Worm (Caenorhabditis elegans): ENCODE data around the gene sri-7.

sri-7 gene

ce11 chrV:15406928-15407327, 6.8 kb downstream of the sri-7 start, which contains the start of gene srh-257:
srh-257 (plus strand) TSS chrV:15407228.
- TF ChIP-seq F13H6.1 (tag; optimal IDR thresholded peaks at IDR 0.05) (no peak), skn-1 (tag; optimal IDR thresholded peaks at IDR 0.05) (no peak), sma-3 (GFP tag; optimal IDR thresholded peaks at IDR 0.05) (no peak), unc-39 (tag; optimal IDR thresholded peaks at IDR 0.05) (no peak), Y55F3AM.14 (GFP tag; optimal IDR thresholded peaks at IDR 0.05) (no peak), sem-4 (tag; optimal IDR thresholded peaks at IDR 0.05) (no peak), ZK546.5 (tag; optimal IDR thresholded peaks at IDR 0.05) (no peak), alr-1 (tag; optimal IDR thresholded peaks at IDR 0.05) (no peak), mdl-1 (tag; optimal IDR thresholded peaks at IDR 0.05) (no peak), fos-1 (tag; optimal IDR thresholded peaks at IDR 0.05) (no peak), snpc-4 (tag; optimal IDR thresholded peaks at IDR 0.05) (no peak), mab-5 (tag; optimal IDR thresholded peaks at IDR 0.05) (no peak), ama-1 (optimal IDR thresholded peaks at IDR 0.05) (no peak), blmp-1 (tag; optimal IDR thresholded peaks at IDR 0.05; ENCODE audit: insufficient read depth) (no peak), nhr-12 (tag; optimal IDR thresholded peaks at IDR 0.05) (no peak), nhr-10 (tag; optimal IDR thresholded peaks at IDR 0.05) (no peak), lsy-2 (tag; optimal IDR thresholded peaks at IDR 0.05) (no peak), lin-13 (GFP tag; optimal IDR thresholded peaks at IDR 0.05) (no peak), nhr-25 (tag; optimal IDR thresholded peaks at IDR 0.05) (no peak)

ce11 chrV:15412625-15413024, 12.5 kb downstream of the sri-7 start, which contains the start of gene srbc-63:
srbc-63 (minus strand) TSS chrV:15412725.
- no peak for TF ChIP-seq unc-39 (tag; optimal IDR thresholded peaks at IDR 0.05)
- no peak for TF ChIP-seq unc-55 (GFP tag; optimal IDR thresholded peaks at IDR 0.05)
- TF ChIP-seq ZK546.5 (tag; optimal IDR thresholded peaks at IDR 0.05), result no peak
- no peak for TF ChIP-seq mdl-1 (tag; optimal IDR thresholded peaks at IDR 0.05)
- no peak for TF ChIP-seq mab-5 (tag; optimal IDR thresholded peaks at IDR 0.05)
- TF ChIP-seq ztf-4 (tag; optimal IDR thresholded peaks at IDR 0.05), result no peak

ce11 chrV:15413847-15414246, 13.7 kb downstream of the sri-7 start, which contains the start of gene srh-264:
srh-264 (plus strand) TSS chrV:15414147.
- TF ChIP-seq Y55F3AM.14 (GFP tag; optimal IDR thresholded peaks at IDR 0.05) (no peak), nhr-6 (tag; optimal IDR thresholded peaks at IDR 0.05) (no peak), ztf-1 (GFP tag; conservative IDR thresholded peaks at IDR 0.05) (no peak), crh-2 (tag; optimal IDR thresholded peaks at IDR 0.05) (no peak), lin-13 (GFP tag; optimal IDR thresholded peaks at IDR 0.05) (no peak), sma-9 (GFP tag; optimal IDR thresholded peaks at IDR 0.05) (no peak), sma-9 (tag; optimal IDR thresholded peaks at IDR 0.05) (no peak), sma-3 (GFP tag; optimal IDR thresholded peaks at IDR 0.05) (no peak), fos-1 (tag; optimal IDR thresholded peaks at IDR 0.05) (no peak), alr-1 (tag; optimal IDR thresholded peaks at IDR 0.05) (no peak), elt-1 (tag; optimal IDR thresholded peaks at IDR 0.05) (no peak)

- TF ChIP-seq ztf-4 (tag; optimal IDR thresholded peaks at IDR 0.05) (no peak), ceh-16 (tag; optimal IDR thresholded peaks at IDR 0.05) (no peak), sem-4 (tag; optimal IDR thresholded peaks at IDR 0.05) (no peak), ZK546.5 (tag; optimal IDR thresholded peaks at IDR 0.05) (no peak), nhr-12 (tag; optimal IDR thresholded peaks at IDR 0.05) (no peak), lin-39 (tag; optimal IDR thresholded peaks at IDR 0.05) (no peak), fos-1 (tag; optimal IDR thresholded peaks at IDR 0.05) (no peak), ztf-11 (tag; optimal IDR thresholded peaks at IDR 0.05) (no peak), R02D3.7 (tag; optimal IDR thresholded peaks at IDR 0.05) (no peak), elt-3 (tag; optimal IDR thresholded peaks at IDR 0.05) (no peak), mab-5 (tag; optimal IDR thresholded peaks at IDR 0.05) (no peak), unc-55 (GFP tag; optimal IDR thresholded peaks at IDR 0.05) (no peak), snpc-4 (tag; optimal IDR thresholded peaks at IDR 0.05) (no peak), nhr-25 (tag; optimal IDR thresholded peaks at IDR 0.05) (no peak)
These were observed 15.8 kb downstream of the sri-7 start, which contains the start of gene srh-265 for ce11 chrV:15415951-15416350. srh-265 (plus strand) TSS chrV:15416251.

ce11 chrV:15417822-15418221, 17.7 kb downstream of the sri-7 start, which contains the start of gene T06E6.10:
T06E6.10 (plus strand) TSS chrV:15418122.
- no peak for TF ChIP-seq elt-3 (tag; optimal IDR thresholded peaks at IDR 0.05)
- no peak for TF ChIP-seq F13H6.1 (tag; optimal IDR thresholded peaks at IDR 0.05)
- no peak for TF ChIP-seq R02D3.7 (tag; optimal IDR thresholded peaks at IDR 0.05)
- TF ChIP-seq C34F6.9 (tag; optimal IDR thresholded peaks at IDR 0.05), result no peak
- no peak for TF ChIP-seq alr-1 (tag; optimal IDR thresholded peaks at IDR 0.05)
- TF ChIP-seq unc-39 (tag; optimal IDR thresholded peaks at IDR 0.05), result no peak
- TF ChIP-seq Y55F3AM.14 (GFP tag; optimal IDR thresholded peaks at IDR 0.05), result no peak
- no peak for TF ChIP-seq lin-11 (tag; optimal IDR thresholded peaks at IDR 0.05)
- no peak for TF ChIP-seq sma-9 (GFP tag; optimal IDR thresholded peaks at IDR 0.05)
- TF ChIP-seq sma-9 (tag; optimal IDR thresholded peaks at IDR 0.05), result no peak
- TF ChIP-seq nhr-21 (tag; optimal IDR thresholded peaks at IDR 0.05), result no peak
- no peak for TF ChIP-seq fos-1 (tag; optimal IDR thresholded peaks at IDR 0.05)
- TF ChIP-seq zag-1 (tag; optimal IDR thresholded peaks at IDR 0.05), result no peak
- TF ChIP-seq sem-4 (tag; optimal IDR thresholded peaks at IDR 0.05), result no peak
- TF ChIP-seq ztf-1 (GFP tag; conservative IDR thresholded peaks at IDR 0.05), result no peak
- no peak for TF ChIP-seq nhr-12 (tag; optimal IDR thresholded peaks at IDR 0.05)
- TF ChIP-seq nhr-23 (tag; optimal IDR thresholded peaks at IDR 0.05), result no peak
- no peak for TF ChIP-seq blmp-1 (tag; optimal IDR thresholded peaks at IDR 0.05; ENCODE audit: insufficient read depth)
- TF ChIP-seq sma-3 (GFP tag; optimal IDR thresholded peaks at IDR 0.05), result no peak
- no peak for TF ChIP-seq unc-62 (GFP tag; optimal IDR thresholded peaks at IDR 0.05)
